Worm (Caenorhabditis elegans): ENCODE data around the gene icl-1.

Gene icl-1

DNA sequence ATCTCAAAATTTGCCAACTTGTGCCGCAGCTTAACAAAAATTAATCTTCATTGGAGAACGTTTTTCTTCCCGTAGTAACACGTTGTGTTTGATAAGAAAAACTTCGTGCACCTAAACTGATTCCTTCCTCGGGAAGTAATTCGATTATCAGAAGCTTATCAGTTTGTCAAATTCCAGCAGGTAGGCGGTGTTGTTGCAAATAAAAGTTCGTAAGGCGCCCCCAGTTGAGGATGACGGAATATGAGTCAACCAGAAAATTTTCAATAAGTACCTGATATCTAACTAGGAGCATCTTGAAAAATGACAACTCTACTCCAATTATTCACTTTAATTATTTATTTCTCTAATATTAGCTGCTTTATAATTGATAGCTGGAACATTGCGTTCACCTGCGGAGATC, 14.0 kb upstream of the icl-1 start, which contains the start of gene C05E4.7:
Gene C05E4.7, plus strand, starts transcription at position 301 of the 400 bp plus-strand sequence.
- TF ChIP-seq W03F9.2 (tag; optimal IDR thresholded peaks at IDR 0.05) (no peak), him-1 (tag; optimal IDR thresholded peaks at IDR 0.05) (no peak), dao-5 (tag; optimal IDR thresholded peaks at IDR 0.05) (no peak)

ce11 chrV:738770-739169, 11.0 kb upstream of the icl-1 start, which contains the start of gene srj-24:
Gene srj-24, minus strand, starts transcription at chrV:738870.
- no peak for TF ChIP-seq dao-5 (tag; optimal IDR thresholded peaks at IDR 0.05)
- TF ChIP-seq W03F9.2 (tag; optimal IDR thresholded peaks at IDR 0.05), result no peak

- TF ChIP-seq W03F9.2 (tag; optimal IDR thresholded peaks at IDR 0.05), result no peak
- no peak for TF ChIP-seq dao-5 (tag; optimal IDR thresholded peaks at IDR 0.05)
- TF ChIP-seq him-1 (tag; optimal IDR thresholded peaks at IDR 0.05), result no peak
These were observed 8.4 kb upstream of the icl-1 start, which contains the start of gene srj-25 for ce11 chrV:736171-736570. Gene srj-25, minus strand, starts transcription at chrV:736271.

- TF ChIP-seq dao-5 (tag; optimal IDR thresholded peaks at IDR 0.05), result no peak
- TF ChIP-seq him-1 (tag; optimal IDR thresholded peaks at IDR 0.05), result no peak
- peak; percentile 41 for TF ChIP-seq W03F9.2 (tag; optimal IDR thresholded peaks at IDR 0.05)
These were observed 3.5 kb upstream of the icl-1 start for ce11 chrV:731330-731729.

DNA sequence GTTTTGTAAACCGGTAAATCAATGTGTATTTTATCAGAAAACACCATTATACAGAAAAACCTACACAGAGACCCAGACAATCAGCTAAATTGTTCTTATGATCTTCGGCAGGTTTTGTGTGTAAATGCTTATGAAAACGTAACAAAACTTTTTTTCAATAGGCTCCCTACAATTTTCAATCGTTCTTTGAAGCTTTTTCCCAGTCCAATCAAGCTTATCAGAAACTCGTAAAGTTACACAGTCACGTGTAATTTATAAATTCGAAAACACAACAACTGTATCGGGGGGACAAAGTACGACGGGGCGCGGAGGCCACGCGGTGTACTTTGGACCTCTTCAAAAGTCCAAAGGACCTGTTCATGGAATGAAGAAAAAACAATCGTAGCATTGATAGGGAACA, 2.4 kb upstream of the icl-1 start:
- TF ChIP-seq W03F9.2 (tag; optimal IDR thresholded peaks at IDR 0.05) (peak; percentile 38), him-1 (tag; optimal IDR thresholded peaks at IDR 0.05) (no peak)

DNA sequence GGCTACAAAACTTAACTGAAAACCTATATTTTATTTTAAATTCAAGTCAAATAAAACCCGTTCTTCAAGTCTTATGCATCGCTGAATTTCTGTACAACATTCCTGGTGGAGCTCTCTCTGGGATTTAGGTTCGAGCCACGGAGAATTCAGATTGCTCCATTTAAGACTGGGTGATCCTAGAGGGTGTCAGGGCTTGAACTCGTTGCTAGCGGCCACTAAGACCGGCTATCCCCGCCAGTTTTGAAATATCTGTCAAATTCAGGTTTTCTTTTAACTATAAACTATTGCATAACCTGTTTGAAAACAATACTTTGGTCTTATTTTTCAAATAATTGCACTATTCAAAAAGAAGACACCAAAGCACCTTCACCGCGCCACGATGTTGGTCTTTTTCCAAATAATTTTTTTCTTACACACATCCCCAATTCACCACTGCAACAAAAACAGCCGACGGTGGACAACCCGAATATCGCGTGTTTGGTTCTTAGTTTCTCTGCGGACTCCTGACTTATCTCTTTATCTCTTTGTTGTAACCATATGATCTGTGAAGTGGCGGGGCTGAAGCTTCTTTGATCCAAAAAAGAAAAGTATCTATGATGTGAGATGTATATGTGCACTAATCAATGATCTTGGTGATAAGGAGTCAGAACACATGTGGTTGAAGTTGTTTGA, 1.2 kb upstream of the icl-1 start:
- TF ChIP-seq dao-5 (tag; optimal IDR thresholded peaks at IDR 0.05), result no peak
- no peak for TF ChIP-seq him-1 (tag; optimal IDR thresholded peaks at IDR 0.05)
- no peak for TF ChIP-seq W03F9.2 (tag; optimal IDR thresholded peaks at IDR 0.05)

DNA sequence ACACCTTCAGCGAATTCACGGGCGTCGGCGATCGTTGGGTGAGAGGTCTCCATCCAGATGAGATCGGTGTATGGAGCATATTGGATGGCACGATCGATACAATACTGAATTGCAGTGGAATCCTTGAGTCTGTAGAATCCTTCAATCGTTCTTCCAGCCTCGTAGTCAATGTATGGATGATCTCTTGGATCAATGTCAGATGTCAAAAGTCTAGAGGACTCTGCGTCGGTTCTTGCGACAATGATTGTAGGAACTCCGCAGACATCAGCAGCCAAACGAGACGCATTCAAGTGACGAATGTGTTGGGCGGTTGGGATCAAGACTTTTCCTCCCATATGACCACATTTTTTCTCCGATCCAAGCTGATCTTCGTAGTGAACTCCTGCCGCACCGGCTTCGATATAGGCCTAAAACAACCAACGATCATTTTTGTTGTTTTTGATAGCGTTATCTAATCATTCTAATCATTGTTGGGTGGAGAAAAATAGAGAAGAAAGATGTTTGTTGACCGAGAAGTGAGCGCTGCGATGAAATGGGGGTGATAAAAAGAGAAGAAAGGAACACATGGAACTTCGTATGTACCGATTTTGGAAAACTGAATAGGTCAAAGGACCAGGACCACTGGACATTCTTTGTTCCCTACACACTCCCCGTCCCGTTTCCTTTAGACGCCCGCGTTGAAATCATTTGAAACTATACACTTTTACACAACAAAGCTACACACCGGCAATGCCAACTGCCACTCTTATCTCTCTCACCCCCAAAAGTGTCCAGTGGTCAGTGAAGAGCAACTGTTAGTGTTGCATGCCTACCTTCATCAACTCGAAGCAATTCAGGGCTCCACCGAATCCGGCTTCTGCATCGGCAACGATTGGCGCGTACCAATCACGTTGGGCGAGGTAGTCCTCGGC, 976 bp downstream of the icl-1 start:
- TF ChIP-seq dao-5 (tag; optimal IDR thresholded peaks at IDR 0.05) (no peak), W03F9.2 (tag; optimal IDR thresholded peaks at IDR 0.05) (no peak), him-1 (tag; optimal IDR thresholded peaks at IDR 0.05) (no peak)

DNA sequence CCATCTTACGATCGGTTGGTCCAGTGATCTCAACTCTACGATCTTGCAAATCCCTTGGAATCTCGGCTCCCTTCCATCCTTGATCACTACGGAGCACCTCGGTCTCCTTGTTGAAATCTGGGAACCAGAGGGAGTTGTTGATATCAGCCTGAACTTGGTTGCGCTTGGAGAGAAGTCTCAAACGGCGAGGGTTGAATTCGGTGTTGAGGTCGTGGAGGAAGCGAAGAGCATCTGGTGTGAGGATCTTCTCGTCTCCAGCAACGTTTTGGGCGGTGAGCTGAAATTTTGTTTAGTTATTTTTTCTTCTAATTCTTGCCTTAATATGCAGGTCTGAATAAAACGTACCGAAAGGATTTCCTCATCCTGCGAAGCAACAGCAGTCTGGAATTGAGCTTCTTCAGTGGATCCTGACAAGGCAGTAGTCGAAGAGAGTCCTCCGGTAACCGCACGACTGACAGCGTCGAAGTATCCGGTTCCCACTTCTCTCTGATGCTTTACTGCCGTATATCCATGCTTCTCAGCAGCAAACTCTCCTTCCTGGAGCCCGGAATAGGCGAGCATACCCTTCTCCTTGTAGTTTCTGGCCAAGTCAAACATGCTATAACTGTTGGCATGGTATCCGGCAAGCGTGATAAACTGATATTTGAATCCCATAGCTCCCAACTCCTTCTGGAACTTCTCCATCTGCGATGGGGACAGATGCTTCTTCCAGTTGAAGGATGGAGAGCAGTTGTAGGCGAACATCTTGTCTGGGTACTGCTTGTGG, 1.8 kb downstream of the icl-1 start:
- TF ChIP-seq W03F9.2 (tag; optimal IDR thresholded peaks at IDR 0.05), result no peak
- TF ChIP-seq dao-5 (tag; optimal IDR thresholded peaks at IDR 0.05), result no peak
- no peak for TF ChIP-seq him-1 (tag; optimal IDR thresholded peaks at IDR 0.05)

ce11 chrV:724946-725806, 2.6 kb downstream of the icl-1 start:
- TF ChIP-seq W03F9.2 (tag; optimal IDR thresholded peaks at IDR 0.05) (no peak), him-1 (tag; optimal IDR thresholded peaks at IDR 0.05) (no peak)

- TF ChIP-seq him-1 (tag; optimal IDR thresholded peaks at IDR 0.05), result no peak
- TF ChIP-seq W03F9.2 (tag; optimal IDR thresholded peaks at IDR 0.05), result no peak
- TF ChIP-seq dao-5 (tag; optimal IDR thresholded peaks at IDR 0.05), result no peak
These were observed 3.3 kb downstream of the icl-1 start for ce11 chrV:724470-724890.

DNA sequence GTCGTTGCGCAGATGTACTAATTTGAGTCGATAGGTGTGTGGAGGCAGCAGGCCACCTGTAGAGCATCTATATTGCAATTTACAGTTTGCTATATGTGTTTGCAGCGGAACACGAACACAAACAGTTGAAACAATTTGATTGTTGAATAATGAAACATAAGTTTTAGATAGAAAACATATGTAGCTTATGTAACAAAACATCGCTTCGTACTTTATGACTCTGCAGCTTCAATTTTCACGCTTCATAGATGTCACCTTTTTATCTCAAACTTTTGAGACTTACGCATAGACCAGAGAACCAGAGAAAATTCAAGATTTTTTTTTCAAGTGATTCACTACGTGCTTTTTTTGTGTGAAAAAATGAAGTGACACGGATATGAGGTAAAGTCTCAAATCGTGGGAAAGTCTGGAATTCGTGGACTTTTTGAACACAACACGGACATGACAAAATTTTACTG, 3.9 kb downstream of the icl-1 start, which contains the start of gene fbxb-72:
Gene fbxb-72, minus strand, starts transcription at position 58 of the 458 bp plus-strand sequence.
- no peak for TF ChIP-seq him-1 (tag; optimal IDR thresholded peaks at IDR 0.05)
- no peak for TF ChIP-seq W03F9.2 (tag; optimal IDR thresholded peaks at IDR 0.05)
- no peak for TF ChIP-seq dao-5 (tag; optimal IDR thresholded peaks at IDR 0.05)

DNA sequence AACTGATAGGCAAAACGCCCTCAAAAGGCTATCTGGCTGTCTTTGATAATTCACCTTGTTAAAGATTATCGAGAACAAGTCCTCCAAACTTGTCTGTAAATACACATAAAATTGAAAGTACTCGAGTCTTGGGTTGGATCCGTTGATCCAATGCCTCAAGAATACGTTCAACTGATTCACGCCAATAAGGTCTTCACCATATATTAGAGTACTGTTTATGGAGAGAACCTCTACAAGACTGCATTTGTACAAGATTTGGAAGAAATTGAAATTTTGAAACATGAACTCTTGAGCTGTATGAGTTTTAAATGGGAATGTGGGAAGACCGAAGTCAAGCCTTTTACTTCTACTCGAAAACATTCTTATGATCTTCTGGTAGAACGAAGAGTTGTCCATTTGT, 4.9 kb downstream of the icl-1 start:
- TF ChIP-seq dao-5 (tag; optimal IDR thresholded peaks at IDR 0.05) (no peak), him-1 (tag; optimal IDR thresholded peaks at IDR 0.05) (no peak), W03F9.2 (tag; optimal IDR thresholded peaks at IDR 0.05) (no peak)

- TF ChIP-seq him-1 (tag; optimal IDR thresholded peaks at IDR 0.05) (no peak), dao-5 (tag; optimal IDR thresholded peaks at IDR 0.05) (no peak), W03F9.2 (tag; optimal IDR thresholded peaks at IDR 0.05) (no peak)
These were observed 8.1 kb downstream of the icl-1 start, which contains the start of gene srbc-40 for ce11 chrV:719731-720130. Gene srbc-40, minus strand, starts transcription at chrV:719831.
